Worm (Caenorhabditis elegans): Measurements from ENCODE around the gene acsd-1.

Gene acsd-1

DNA sequence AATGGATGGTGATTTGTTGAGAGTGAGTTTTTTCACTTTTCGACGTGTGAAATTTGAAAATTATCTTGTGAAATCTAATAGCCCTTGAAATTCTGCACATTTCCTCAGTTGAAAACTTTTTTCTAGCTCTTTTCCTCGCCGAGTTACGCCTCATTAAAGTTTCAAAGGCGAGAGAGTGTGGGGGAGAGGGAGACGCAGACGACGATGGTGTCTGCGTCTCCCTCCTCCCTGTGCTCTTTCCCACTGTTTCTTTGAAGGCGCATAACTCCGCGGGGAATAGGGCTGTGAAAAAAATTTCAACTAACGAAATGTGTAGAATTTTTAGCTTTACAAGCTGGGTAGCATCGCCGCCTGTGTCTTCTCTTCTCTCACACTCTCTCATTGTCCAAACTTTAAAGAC, 50.1 kb downstream of the acsd-1 start:
- TF ChIP-seq F10B5.3 (tag; optimal IDR thresholded peaks at IDR 0.05) (no peak), dpl-1 (GFP tag; optimal IDR thresholded peaks at IDR 0.05) (no peak), ztf-11 (tag; optimal IDR thresholded peaks at IDR 0.05) (no peak), T26A8.4 (GFP tag; IDR thresholded peaks at IDR 0.05) (no peak), pqm-1 (tag; optimal IDR thresholded peaks at IDR 0.05) (no peak), daf-8 (GFP tag; IDR thresholded peaks at IDR 0.05) (no peak), unc-62 (GFP tag; optimal IDR thresholded peaks at IDR 0.05 in 1 of 2) (no peak), unc-62 (tag; optimal IDR thresholded peaks at IDR 0.05) (no peak), nhr-102 (tag; optimal IDR thresholded peaks at IDR 0.05) (no peak), fkh-10 (GFP tag; optimal IDR thresholded peaks at IDR 0.05) (no peak)

DNA sequence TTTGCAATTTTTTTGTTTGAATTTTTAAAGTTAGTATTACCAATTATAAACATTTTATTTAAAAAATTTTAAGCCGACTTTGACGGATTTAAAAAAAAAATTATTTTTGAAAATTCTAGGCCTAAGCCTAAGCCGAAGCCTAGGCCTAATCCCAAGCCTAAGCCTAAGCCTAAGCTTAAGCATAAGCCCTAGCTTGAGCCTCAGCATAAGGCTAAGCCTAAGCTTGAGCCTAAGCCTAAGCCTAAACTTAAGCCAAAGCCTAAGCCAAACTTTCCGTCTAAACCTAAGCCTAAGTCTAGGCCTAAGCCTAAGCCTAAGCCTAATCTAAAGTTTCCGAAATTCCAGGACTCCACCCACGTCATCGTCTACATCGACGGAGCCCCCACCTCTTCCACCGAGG, 53.4 kb downstream of the acsd-1 start:
- TF ChIP-seq mdt-29 (GFP tag; IDR thresholded peaks at IDR 0.05) (no peak), Y75B8A.6 (GFP tag; IDR thresholded peaks at IDR 0.05) (no peak), nhr-42 (GFP tag; IDR thresholded peaks at IDR 0.05) (no peak), Y48G9A.11 (GFP tag; IDR thresholded peaks at IDR 0.05) (no peak), ceh-20 (GFP tag; IDR thresholded peaks at IDR 0.05) (no peak), spr-1 (tag; optimal IDR thresholded peaks at IDR 0.05) (no peak), ztf-7 (tag; optimal IDR thresholded peaks at IDR 0.05) (no peak), nhr-237 (tag; optimal IDR thresholded peaks at IDR 0.05) (no peak), spr-3 (GFP tag; optimal IDR thresholded peaks at IDR 0.05) (no peak), vab-7 (GFP tag; IDR thresholded peaks at IDR 0.05) (no peak)

DNA sequence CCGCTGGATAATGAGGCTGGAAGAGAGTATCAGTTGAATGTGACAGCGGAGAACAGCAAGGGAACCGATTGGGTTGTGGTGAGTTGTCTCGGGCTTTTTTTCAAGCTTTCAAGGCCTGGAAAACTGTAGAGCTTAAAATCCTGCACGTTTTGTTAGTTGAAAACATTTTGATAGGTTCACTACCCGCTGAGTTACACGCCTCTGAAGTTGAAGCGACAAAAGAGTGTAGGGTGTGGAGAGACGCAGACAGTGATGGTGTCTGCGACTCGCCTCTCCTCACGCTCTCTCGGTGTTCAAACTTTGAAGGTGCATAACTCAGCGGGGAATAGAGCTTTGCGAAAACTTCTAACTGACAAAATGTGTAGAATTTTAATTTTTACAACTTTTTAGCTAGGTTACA, 57.1 kb downstream of the acsd-1 start:
- TF ChIP-seq pha-4 (GFP tag; IDR thresholded peaks at IDR 0.05) = no peak
- TF ChIP-seq pha-4 (tag; optimal IDR thresholded peaks at IDR 0.05) = no peak
- TF ChIP-seq rbr-2 (tag; optimal IDR thresholded peaks at IDR 0.05) = no peak
- TF ChIP-seq aha-1 (tag) = peak; percentile 75

DNA sequence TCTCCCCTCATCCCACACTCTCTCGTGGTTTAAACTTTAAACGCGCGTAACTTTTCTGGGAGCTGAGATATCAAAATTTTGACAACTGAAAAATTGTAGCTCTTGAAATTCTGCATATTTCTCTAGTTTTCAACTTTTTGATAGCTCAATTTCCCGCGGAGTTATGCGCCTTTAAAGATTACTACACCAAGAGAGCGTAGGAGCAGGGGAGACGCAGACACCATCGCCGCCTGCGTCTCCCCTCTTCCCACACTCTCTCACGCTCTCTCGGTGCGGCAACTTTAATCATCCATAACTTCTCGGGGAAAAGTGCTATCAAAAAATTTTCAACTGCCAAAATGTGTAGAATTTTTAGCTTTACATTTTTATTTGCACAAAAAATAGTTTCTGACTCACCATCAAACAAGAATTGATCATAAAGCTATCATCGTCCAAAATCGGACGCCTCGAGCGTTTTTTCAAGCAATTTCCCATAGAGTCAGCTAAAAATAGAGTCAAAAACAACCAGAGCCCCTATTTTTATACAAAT, 59.9 kb downstream of the acsd-1 start, which contains the start of gene eak-3:
Gene eak-3 (minus strand): TSS at position 479 of the 529 bp plus-strand sequence.
- TF ChIP-seq ZK337.2 (GFP tag; IDR thresholded peaks at IDR 0.05) (no peak), php-3 (GFP tag; IDR thresholded peaks at IDR 0.05) (no peak), zip-11 (GFP tag; IDR thresholded peaks at IDR 0.05) (no peak), nhr-76 (tag; optimal IDR thresholded peaks at IDR 0.05) (no peak), dmd-8 (GFP tag; IDR thresholded peaks at IDR 0.05) (no peak), lin-29 (GFP tag; IDR thresholded peaks at IDR 0.05) (no peak), attf-4 (tag; optimal IDR thresholded peaks at IDR 0.05) (no peak), nhr-10 (tag; optimal IDR thresholded peaks at IDR 0.05) (no peak), dmd-6 (GFP tag; IDR thresholded peaks at IDR 0.05) (no peak), tag-97 (GFP tag; IDR thresholded peaks at IDR 0.05) (no peak), F44E2.7 (GFP tag; IDR thresholded peaks at IDR 0.05) (no peak), nhr-111 (GFP tag; optimal IDR thresholded peaks at IDR 0.05) (no peak), F37D6.2 (tag; optimal IDR thresholded peaks at IDR 0.05) (no peak), fos-1 (tag; optimal IDR thresholded peaks at IDR 0.05) (no peak), cey-2 (tag; optimal IDR thresholded peaks at IDR 0.05; ENCODE audit: borderline replicate concordance, insufficient read depth) (no peak), hlh-30 (tag; optimal IDR thresholded peaks at IDR 0.05; ENCODE audit: insufficient read depth) (no peak), Y75B8A.6 (GFP tag; IDR thresholded peaks at IDR 0.05) (no peak), F49E8.2 (tag; optimal IDR thresholded peaks at IDR 0.05; ENCODE audit: borderline replicate concordance) (no peak), mdl-1 (tag; optimal IDR thresholded peaks at IDR 0.05) (no peak), ceh-32 (tag; optimal IDR thresholded peaks at IDR 0.05; ENCODE audit: poor library complexity) (no peak)

All from whole organism, L4 larva.